Fruit fly (Drosophila melanogaster) whole organism, embryonic: ENCODE results near the gene CG4757.
A peak's percentile ranks its signal among the peaks of the same experiment; 100 is the strongest.

Experiments used
- Aef1 ChIP-seq: fragments of 200-800 bp; sonication (Bioruptor generic); IDR thresholded peaks from 3 replicates; pipeline ENCODE4 v1.3.6; 2022; ENCODE audit warnings: missing biosample characterization, missing genetic modification characterization
- Asciz ChIP-seq: fragments of 200-800 bp; sonication (Bioruptor generic); optimal IDR thresholded peaks from 2 replicates; lab custom pipeline; 2017; ENCODE audit warnings: missing biosample characterization, mild to moderate bottlenecking, missing genetic modification characterization, missing genetic modification reagents
- Bteb2 ChIP-seq: fragments of 200-800 bp; sonication (Bioruptor generic); optimal IDR thresholded peaks from 2 replicates; lab custom pipeline; 2016; ENCODE audit warnings: missing biosample characterization, missing genetic modification characterization
- CG10267 ChIP-seq: fragments of 200-800 bp; sonication (Bioruptor generic); optimal IDR thresholded peaks from 2 replicates; lab custom pipeline; 2018; ENCODE audit warnings: missing biosample characterization, mild to moderate bottlenecking, missing genetic modification characterization, moderate library complexity
- CG10565 ChIP-seq: fragments of 200-800 bp; sonication (Bioruptor generic); optimal IDR thresholded peaks from 3 replicates; lab custom pipeline; 2016; ENCODE audit warnings: missing biosample characterization, mild to moderate bottlenecking, missing genetic modification characterization
- CG13424 ChIP-seq: fragments of 200-800 bp; sonication (Bioruptor generic); optimal IDR thresholded peaks from 2 replicates; lab custom pipeline; 2019; ENCODE audit warnings: missing biosample characterization, mild to moderate bottlenecking, missing genetic modification characterization, moderate library complexity
- CG14050 ChIP-seq: fragments of 200-800 bp; sonication (Bioruptor generic); IDR thresholded peaks from 3 replicates; pipeline ENCODE4 v1.3.6; 2022; ENCODE audit warnings: missing biosample characterization, missing genetic modification characterization
- CG15601 ChIP-seq: fragments of 200-800 bp; sonication (Bioruptor generic); optimal IDR thresholded peaks from 3 replicates; lab custom pipeline; 2019; ENCODE audit warnings: missing biosample characterization, mild to moderate bottlenecking, missing genetic modification characterization, moderate library complexity
- CG15696 ChIP-seq: fragments of 200-800 bp; sonication (Bioruptor generic); optimal IDR thresholded peaks from 2 replicates; lab custom pipeline; 2019; ENCODE audit warnings: missing biosample characterization, mild to moderate bottlenecking, missing genetic modification characterization, moderate library complexity
- CG17359 ChIP-seq: fragments of 200-800 bp; sonication (Bioruptor generic); optimal IDR thresholded peaks from 3 replicates; lab custom pipeline; 2018; ENCODE audit warnings: missing biosample characterization, mild to moderate bottlenecking, missing genetic modification characterization, moderate library complexity
- CG18619 ChIP-seq: fragments of 200-800 bp; sonication (Bioruptor generic); optimal IDR thresholded peaks from 3 replicates; lab custom pipeline; 2017; ENCODE audit warnings: missing biosample characterization, mild to moderate bottlenecking, missing genetic modification characterization
- CG2202 ChIP-seq: fragments of 200-800 bp; sonication (Bioruptor generic); optimal IDR thresholded peaks from 2 replicates; lab custom pipeline; 2018; ENCODE audit warnings: missing biosample characterization, mild to moderate bottlenecking, missing genetic modification characterization
- CG30403 ChIP-seq: fragments of 200-800 bp; sonication (Bioruptor generic); optimal IDR thresholded peaks from 3 replicates; lab custom pipeline; 2016; ENCODE audit warnings: missing biosample characterization, missing genetic modification characterization
- CG4617 ChIP-seq: fragments of 200-800 bp; sonication (Bioruptor generic); optimal IDR thresholded peaks from 3 replicates; lab custom pipeline; 2016; ENCODE audit warnings: missing biosample characterization, missing genetic modification characterization, borderline replicate concordance
- CG7271 ChIP-seq: fragments of 200-800 bp; sonication (Bioruptor generic); optimal IDR thresholded peaks from 2 replicates; lab custom pipeline; 2018; ENCODE audit warnings: missing biosample characterization, mild to moderate bottlenecking, missing genetic modification characterization, moderate library complexity
- CG7357 ChIP-seq: fragments of 200-800 bp; sonication (Bioruptor generic); IDR thresholded peaks from 3 replicates; pipeline ENCODE4 v1.3.6; 2022; ENCODE audit warnings: missing biosample characterization, missing genetic modification characterization
- CG7372 ChIP-seq: fragments of 200-800 bp; sonication (Bioruptor generic); IDR thresholded peaks from 2 replicates; pipeline ENCODE4 v1.3.6; 2022; ENCODE audit warnings: missing biosample characterization, missing genetic modification characterization
- CG7745 ChIP-seq: fragments of 200-800 bp; sonication (Bioruptor generic); optimal IDR thresholded peaks from 2 replicates; lab custom pipeline; 2018; ENCODE audit warnings: missing biosample characterization, mild to moderate bottlenecking, missing genetic modification characterization, moderate library complexity
- CG9215 ChIP-seq: fragments of 200-800 bp; sonication (Bioruptor generic); IDR thresholded peaks from 2 replicates; pipeline ENCODE4 v1.3.6; 2022; ENCODE audit warnings: missing biosample characterization, missing genetic modification characterization
- CG9609 ChIP-seq: fragments of 200-800 bp; sonication (Bioruptor generic); optimal IDR thresholded peaks from 3 replicates; lab custom pipeline; 2016; ENCODE audit warnings: missing biosample characterization, missing genetic modification characterization
- CG9797 ChIP-seq: fragments of 200-800 bp; sonication (Bioruptor generic); optimal IDR thresholded peaks from 3 replicates; lab custom pipeline; 2018; ENCODE audit warnings: missing biosample characterization, mild to moderate bottlenecking, missing genetic modification characterization
- Dad ChIP-seq: fragments of 200-800 bp; sonication (Bioruptor generic); optimal IDR thresholded peaks from 3 replicates; lab custom pipeline; 2016; ENCODE audit warnings: missing biosample characterization, missing genetic modification characterization
- Dbx ChIP-seq: fragments of 200-800 bp; sonication (Bioruptor generic); IDR thresholded peaks from 3 replicates; pipeline ENCODE4 v1.3.6; 2022; ENCODE audit warnings: missing biosample characterization, missing genetic modification characterization
- Dip3 ChIP-seq: fragments of 200-800 bp; sonication (Bioruptor generic); optimal IDR thresholded peaks from 3 replicates; lab custom pipeline; 2016; ENCODE audit warnings: missing biosample characterization, missing genetic modification characterization
- E2f2 ChIP-seq: fragments of 200-800 bp; sonication (Bioruptor generic); IDR thresholded peaks from 2 replicates; pipeline ENCODE4 v1.3.6; 2022; ENCODE audit warnings: missing biosample characterization, missing genetic modification characterization
- Eip74EF ChIP-seq, 2 experiments: fragments of 200-800 bp in 1 of 2; fragments of >200 bp in 1 of 2; sonication (Bioruptor generic) in 1 of 2; optimal IDR thresholded peaks; 2 replicates each; lab custom pipeline; 2017 to 2019; ENCODE audit warnings: missing biosample characterization in 2 of 2, missing genetic modification characterization in 2 of 2, mild to moderate bottlenecking in 1 of 2, moderate library complexity in 1 of 2
- Ets65A ChIP-seq: fragments of 200-800 bp; sonication (Bioruptor generic); peaks from one replicate; lab custom pipeline; 2016; ENCODE audit warnings: missing biosample characterization, missing genetic modification characterization
- Hr78 ChIP-seq, 2 experiments: fragments of 200-800 bp in 1 of 2; fragments of >200 bp in 1 of 2; sonication (Bioruptor generic) in 1 of 2; optimal IDR thresholded peaks; 2 replicates each; lab custom pipeline; 2017 to 2019; ENCODE audit warnings: missing biosample characterization in 2 of 2, missing genetic modification characterization in 2 of 2, mild to moderate bottlenecking in 1 of 2, moderate library complexity in 1 of 2
- Hsf ChIP-seq: fragments of 200-800 bp; sonication (Bioruptor generic); optimal IDR thresholded peaks from 3 replicates; lab custom pipeline; 2016; ENCODE audit warnings: missing biosample characterization, missing genetic modification characterization
- Sin3A ChIP-seq: fragments of >200 bp; optimal IDR thresholded peaks from 2 replicates; lab custom pipeline; 2018
- Tbp ChIP-seq: fragments of >200 bp; optimal IDR thresholded peaks from 2 replicates; lab custom pipeline; 2018; ENCODE audit warnings: missing biosample characterization, missing genetic modification characterization
- Usf ChIP-seq: fragments of 200-800 bp; sonication (Bioruptor generic); optimal IDR thresholded peaks from 2 replicates; lab custom pipeline; 2017; ENCODE audit warnings: missing genotype, missing biosample characterization, missing genetic modification characterization
- al ChIP-seq: fragments of 200-800 bp; sonication (Bioruptor generic); IDR thresholded peaks from 2 replicates; pipeline ENCODE4 v1.3.6; 2022; ENCODE audit warnings: missing biosample characterization, missing genetic modification characterization
- az2 ChIP-seq: fragments of 200-800 bp; sonication (Bioruptor generic); optimal IDR thresholded peaks from 3 replicates; lab custom pipeline; 2016; ENCODE audit warnings: missing biosample characterization, missing genetic modification characterization
- cato ChIP-seq: fragments of 200-800 bp; sonication (Bioruptor generic); optimal IDR thresholded peaks from 2 replicates; lab custom pipeline; 2016; ENCODE audit warnings: missing biosample characterization, missing genetic modification characterization, borderline replicate concordance
- cwo ChIP-seq: fragments of 200-800 bp; sonication (Bioruptor generic); optimal IDR thresholded peaks from 3 replicates; lab custom pipeline; 2017; ENCODE audit warnings: missing biosample characterization, missing genetic modification characterization, mild to moderate bottlenecking, moderate library complexity, missing genetic modification reagents
- ewg ChIP-seq: fragments of 200-800 bp; sonication (Bioruptor generic); optimal IDR thresholded peaks from 3 replicates; lab custom pipeline; 2017; ENCODE audit warnings: mild to moderate bottlenecking, missing biosample characterization, missing genetic modification reagents, missing genetic modification characterization
- jumu ChIP-seq: fragments of 200-800 bp; sonication (Bioruptor generic); optimal IDR thresholded peaks from 3 replicates; lab custom pipeline; 2016; ENCODE audit warnings: missing biosample characterization, missing genetic modification characterization
- nerfin-2 ChIP-seq: fragments of 200-800 bp; sonication (Bioruptor generic); IDR thresholded peaks from 2 replicates; pipeline ENCODE4 v1.3.6; 2022; ENCODE audit warnings: missing biosample characterization, missing genetic modification characterization; ENCODE audit not compliant: partially characterized antibody
- org-1 ChIP-seq: fragments of 200-800 bp; sonication (Bioruptor generic); optimal IDR thresholded peaks from 2 replicates; lab custom pipeline; 2017; ENCODE audit warnings: missing biosample characterization, missing genetic modification characterization
- pho ChIP-seq: fragments of 200-800 bp; sonication (Bioruptor generic); optimal IDR thresholded peaks from 2 replicates; lab custom pipeline; 2016; ENCODE audit warnings: missing biosample characterization, missing genetic modification characterization
- prd ChIP-seq, 3 experiments: fragments of >200 bp in 2 of 3; fragments of 200-800 bp in 1 of 3; sonication (Bioruptor generic) in 1 of 3; optimal IDR thresholded peaks in 2 of 3; IDR thresholded peaks in 1 of 3; 2 replicates in 2 of 3; 3 replicates in 1 of 3; pipeline versions ENCODE4 v1.3.6 to Lab custom; 2017 to 2022; ENCODE audit warnings: missing biosample characterization in 1 of 3, missing genetic modification characterization in 1 of 3
- ro ChIP-seq: fragments of 200-800 bp; sonication (Bioruptor generic); IDR thresholded peaks from 2 replicates; pipeline ENCODE4 v1.3.6; 2022; ENCODE audit warnings: missing biosample characterization, missing genetic modification characterization
- sd ChIP-seq: fragments of 200-800 bp; sonication (Bioruptor generic); optimal IDR thresholded peaks from 3 replicates; lab custom pipeline; 2018; ENCODE audit warnings: missing biosample characterization, mild to moderate bottlenecking, missing genetic modification characterization, moderate library complexity
- sens ChIP-seq: fragments of 200-800 bp; sonication (Bioruptor generic); peaks from one replicate; lab custom pipeline; 2016; ENCODE audit warnings: missing biosample characterization, missing genetic modification characterization
- sug ChIP-seq: fragments of 200-800 bp; optimal IDR thresholded peaks from 2 replicates; lab custom pipeline; 2019; ENCODE audit warnings: missing biosample characterization, mild to moderate bottlenecking, missing genetic modification characterization, moderate library complexity
- tup ChIP-seq: fragments of 200-800 bp; sonication (Bioruptor generic); optimal IDR thresholded peaks from 2 replicates; lab custom pipeline; 2016; ENCODE audit warnings: missing biosample characterization, mild to moderate bottlenecking, missing genetic modification characterization, moderate library complexity
- vnd ChIP-seq: fragments of 200-800 bp; sonication (Bioruptor generic); IDR thresholded peaks from 3 replicates; pipeline ENCODE4 v1.3.6; 2022; ENCODE audit warnings: missing biosample characterization, missing genetic modification characterization; ENCODE audit not compliant: partially characterized antibody
- vvl ChIP-seq: fragments of 200-800 bp; sonication (Bioruptor generic); IDR thresholded peaks from 2 replicates; pipeline ENCODE4 v1.3.6; 2022; ENCODE audit warnings: missing biosample characterization, missing genetic modification characterization
- wdn ChIP-seq: fragments of 200-800 bp; sonication (Bioruptor generic); IDR thresholded peaks from 2 replicates; pipeline ENCODE4 v1.3.6; 2022; ENCODE audit warnings: missing biosample characterization, missing genetic modification characterization

CG4757 gene

DNA sequence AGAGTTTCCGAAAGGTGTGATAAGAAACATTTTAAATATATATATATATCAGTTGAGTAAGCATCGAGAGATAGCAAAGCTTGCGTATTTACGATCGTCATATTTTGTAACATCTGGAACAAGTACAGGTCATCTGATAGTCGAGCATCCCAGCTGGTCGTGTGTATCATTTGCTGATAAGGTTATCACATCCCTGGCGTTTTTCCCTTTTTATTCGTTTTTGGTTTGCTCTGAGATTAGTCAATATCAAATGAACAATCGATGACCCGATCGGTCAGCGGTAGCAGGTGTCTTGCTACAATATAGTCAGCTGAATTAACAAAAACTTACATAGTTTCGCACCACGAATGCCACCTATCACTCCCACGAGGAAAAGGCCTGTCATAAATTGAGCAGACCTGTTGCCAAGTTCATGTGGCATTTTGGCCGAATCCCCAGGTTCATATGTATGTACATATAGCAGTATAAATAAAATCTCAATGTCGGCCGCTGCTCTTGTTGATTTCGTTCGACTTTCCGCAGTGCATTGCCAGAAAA lies 39.9 kb downstream of the CG4757 start (continued):
- TF ChIP-seq Bteb2 (GFP tag; lab: Kevin White, UChicago) = no peak
- no peak for TF ChIP-seq nerfin-2 (GFP tag; lab: Robert Waterston, UW)
- TF ChIP-seq sug (tag; lab: Kevin White, UChicago) = peak; percentile 74
- peak; percentile 52 for TF ChIP-seq Aef1
- TF ChIP-seq Dip3 (GFP tag; lab: Kevin White, UChicago) = peak; percentile 39
- no peak for TF ChIP-seq Ets65A (GFP tag; lab: Kevin White, UChicago)
- peak; percentile 40; the same call in 1 of the 3 replicates for TF ChIP-seq CG7357 (GFP tag; lab: Robert Waterston, UW)
- TF ChIP-seq CG18619 (GFP tag; lab: Kevin White, UChicago) = peak; percentile 56
- TF ChIP-seq CG15601 (tag; lab: Kevin White, UChicago) = no peak
- TF ChIP-seq CG30403 = peak; percentile 59
- no peak for TF ChIP-seq vnd (GFP tag; lab: Robert Waterston, UW)
- TF ChIP-seq Asciz = peak; percentile 32
- TF ChIP-seq CG10565 = no peak
- TF ChIP-seq wdn (GFP tag; lab: Robert Waterston, UW) = 0 out of 2 replicates have a peak, but pooled peaks have one; percentile 14
- peak; percentile 19; the same call in 1 of the 2 replicates for TF ChIP-seq E2f2 (GFP tag; lab: Robert Waterston, UW)
- no peak for TF ChIP-seq pho (GFP tag; lab: Kevin White, UChicago)
- no peak for TF ChIP-seq Hsf (GFP tag; lab: Kevin White, UChicago)
- no peak for TF ChIP-seq org-1 (GFP tag; lab: Kevin White, UChicago)
- TF ChIP-seq cwo (GFP tag; lab: Kevin White, UChicago) = peak; percentile 75
- TF ChIP-seq sd = peak; percentile 69
- TF ChIP-seq CG7372 = no peak
- no peak for TF ChIP-seq Eip74EF (GFP tag; optimal IDR thresholded peaks at IDR 0.05; lab: Kevin White, UChicago)
- peak; percentile 64; the same call in 1 of the 2 replicates for TF ChIP-seq al (GFP tag; lab: Robert Waterston, UW)
- peak; percentile 53 for TF ChIP-seq CG13424 (tag; lab: Kevin White, UChicago)
- TF ChIP-seq CG7271 (tag; lab: Kevin White, UChicago) = no peak
- no peak for TF ChIP-seq prd (optimal IDR thresholded peaks at IDR 0.05; lab: Kevin White, UChicago)
- peak; percentile 67 for TF ChIP-seq prd (GFP tag; IDR thresholded peaks at IDR 0.05; lab: Robert Waterston, UW)
- peak in 1 of 2 experiments; percentile 64 for TF ChIP-seq Hr78 (GFP tag; optimal IDR thresholded peaks at IDR 0.05; lab: Kevin White, UChicago)
- no peak for TF ChIP-seq Tbp (GFP tag; lab: Kevin White, UChicago)
- TF ChIP-seq CG15696 (tag; lab: Kevin White, UChicago) = no peak
- no peak for TF ChIP-seq Sin3A
- no peak for TF ChIP-seq Dad (GFP tag; lab: Kevin White, UChicago)
- no peak for TF ChIP-seq jumu (GFP tag; lab: Kevin White, UChicago)
- no peak for TF ChIP-seq CG4617 (GFP tag; lab: Kevin White, UChicago)
- TF ChIP-seq CG9797 (GFP tag; lab: Kevin White, UChicago) = no peak
- no peak for TF ChIP-seq cato (GFP tag; lab: Kevin White, UChicago)
- TF ChIP-seq vvl (GFP tag; lab: Robert Waterston, UW) = peak; percentile 68
- TF ChIP-seq CG9215 (GFP tag; lab: Robert Waterston, UW) = peak; percentile 41; the same call in 1 of the 2 replicates
- no peak for TF ChIP-seq CG2202 (tag; lab: Kevin White, UChicago)
- TF ChIP-seq Usf (GFP tag; lab: Kevin White, UChicago) = peak; percentile 7
- no peak for TF ChIP-seq ro (GFP tag; lab: Robert Waterston, UW)
- no peak for TF ChIP-seq CG9609 (GFP tag; lab: Kevin White, UChicago)
- TF ChIP-seq CG14050 = peak; percentile 29; the same call in 2 of the 3 replicates
- TF ChIP-seq ewg = no peak
- TF ChIP-seq Dbx = peak; percentile 35; the same call in 1 of the 3 replicates
- TF ChIP-seq CG17359 (tag; lab: Kevin White, UChicago) = peak; percentile 55
- no peak for TF ChIP-seq sens (GFP tag; lab: Kevin White, UChicago)
- TF ChIP-seq tup (GFP tag; lab: Kevin White, UChicago) = no peak
- peak; percentile 51 for TF ChIP-seq az2 (GFP tag; lab: Kevin White, UChicago)
- TF ChIP-seq CG7745 (tag; lab: Kevin White, UChicago) = no peak
- TF ChIP-seq CG10267 (tag; lab: Kevin White, UChicago) = peak; percentile 15
